Worm (Caenorhabditis elegans): Measurements from ENCODE around the gene T09F3.5.

ce11 chrII:10384680-10385383 is 11.8 kb upstream of the T09F3.5 start, which contains the start of gene ztf-27:
- TF ChIP-seq ztf-23 (GFP tag; IDR thresholded peaks at IDR 0.05) (no peak), med-1 (GFP tag; optimal IDR thresholded peaks at IDR 0.05; ENCODE audit: insufficient read depth) (no peak), cog-1 (tag; optimal IDR thresholded peaks at IDR 0.05) (no peak), T22C8.4 (GFP tag; IDR thresholded peaks at IDR 0.05) (no peak), tab-1 (GFP tag; IDR thresholded peaks at IDR 0.05) (no peak), flt-1 (GFP tag; IDR thresholded peaks at IDR 0.05) (no peak), ztf-29 (GFP tag; IDR thresholded peaks at IDR 0.05) (no peak), ref-1 (GFP tag; conservative IDR thresholded peaks at IDR 0.05) (no peak)

Measured in whole organism, midembryonic.